Fruit fly (Drosophila melanogaster) whole organism, embryonic: ENCODE measurements around the gene meigo.

ENCODE experiments used
- Atf6 ChIP-seq: fragments of 200-800 bp; sonication (Bioruptor generic); IDR thresholded peaks from 2 replicates; pipeline ENCODE4 v1.3.6; 2022; ENCODE audit warnings: missing biosample characterization, missing genetic modification characterization
- CG10565 ChIP-seq: fragments of 200-800 bp; sonication (Bioruptor generic); optimal IDR thresholded peaks from 3 replicates; lab custom pipeline; 2016; ENCODE audit warnings: missing biosample characterization, mild to moderate bottlenecking, missing genetic modification characterization
- CG12155 ChIP-seq: fragments of 200-800 bp; sonication (Bioruptor generic); optimal IDR thresholded peaks from 3 replicates; lab custom pipeline; 2016; ENCODE audit warnings: missing biosample characterization, missing genetic modification characterization
- CG12219 ChIP-seq: fragments of 200-800 bp; sonication (Bioruptor generic); optimal IDR thresholded peaks from 3 replicates; lab custom pipeline; 2018; ENCODE audit warnings: missing biosample characterization, mild to moderate bottlenecking, missing genetic modification characterization
- CG12744 ChIP-seq: fragments of 200-800 bp; sonication (Bioruptor generic); optimal IDR thresholded peaks from 2 replicates; lab custom pipeline; 2016; ENCODE audit warnings: missing biosample characterization, missing genetic modification characterization
- CG14667 ChIP-seq: fragments of 200-800 bp; sonication (Bioruptor generic); IDR thresholded peaks from 2 replicates; pipeline ENCODE4 v1.3.6; 2022; ENCODE audit warnings: missing biosample characterization, missing genetic modification characterization
- CG17328 ChIP-seq: fragments of 200-800 bp; sonication (Bioruptor generic); IDR thresholded peaks from 2 replicates; pipeline ENCODE4 v1.3.6; 2022; ENCODE audit warnings: missing biosample characterization, missing genetic modification characterization
- CG17802 ChIP-seq: fragments of 200-800 bp; sonication (Bioruptor generic); optimal IDR thresholded peaks from 2 replicates; lab custom pipeline; 2018; ENCODE audit warnings: missing biosample characterization, mild to moderate bottlenecking, missing genetic modification characterization, moderate library complexity
- CG18619 ChIP-seq: fragments of 200-800 bp; sonication (Bioruptor generic); optimal IDR thresholded peaks from 3 replicates; lab custom pipeline; 2017; ENCODE audit warnings: missing biosample characterization, mild to moderate bottlenecking, missing genetic modification characterization
- CG30431 ChIP-seq: fragments of 200-800 bp; sonication (Bioruptor generic); optimal IDR thresholded peaks from 2 replicates; lab custom pipeline; 2017; ENCODE audit warnings: missing biosample characterization, missing genetic modification characterization
- CG31388 ChIP-seq: fragments of 200-800 bp; sonication (Bioruptor generic); optimal IDR thresholded peaks from 2 replicates; lab custom pipeline; 2016; ENCODE audit warnings: missing biosample characterization, missing genetic modification characterization
- CG6854 ChIP-seq: fragments of 200-800 bp; sonication (Bioruptor generic); optimal IDR thresholded peaks from 3 replicates; lab custom pipeline; 2017; ENCODE audit warnings: missing biosample characterization, mild to moderate bottlenecking, missing genetic modification characterization
- CG7928 ChIP-seq: fragments of 200-800 bp; sonication (Bioruptor generic); optimal IDR thresholded peaks from 2 replicates; lab custom pipeline; 2017; ENCODE audit warnings: missing biosample characterization, mild to moderate bottlenecking, missing genetic modification characterization
- CG7963 ChIP-seq: fragments of 200-800 bp; sonication (Bioruptor generic); IDR thresholded peaks from 3 replicates; pipeline ENCODE4 v1.3.6; 2022; ENCODE audit warnings: missing biosample characterization, missing genetic modification characterization; ENCODE audit not compliant: partially characterized antibody
- CG8924 ChIP-seq: fragments of 200-800 bp; optimal IDR thresholded peaks from 3 replicates; lab custom pipeline; 2019; ENCODE audit warnings: missing biosample characterization, mild to moderate bottlenecking, missing genetic modification characterization, moderate library complexity
- Drgx ChIP-seq: fragments of 200-800 bp; sonication (Bioruptor generic); IDR thresholded peaks from 2 replicates; pipeline ENCODE4 v1.3.6; 2022; ENCODE audit warnings: missing biosample characterization, missing genetic modification characterization
- H2.0 ChIP-seq: fragments of 200-800 bp; sonication (Bioruptor generic); IDR thresholded peaks from 2 replicates; pipeline ENCODE4 v1.3.6; 2022; ENCODE audit warnings: missing biosample characterization, missing genetic modification characterization
- Lhr ChIP-seq: fragments of 200-800 bp; sonication (Bioruptor generic); optimal IDR thresholded peaks from 3 replicates; lab custom pipeline; 2017; ENCODE audit warnings: mild to moderate bottlenecking, missing biosample characterization, missing genetic modification reagents, missing genetic modification characterization
- MBD-R2 ChIP-seq: fragments of 200-800 bp; sonication (Bioruptor generic); IDR thresholded peaks from 2 replicates; pipeline ENCODE4 v1.3.6; 2022; ENCODE audit warnings: missing biosample characterization, missing genetic modification characterization
- Mes4 ChIP-seq: fragments of 200-800 bp; sonication (Bioruptor generic); optimal IDR thresholded peaks from 2 replicates; lab custom pipeline; 2016; ENCODE audit warnings: missing biosample characterization, missing genetic modification characterization
- Nf-YA ChIP-seq: fragments of 200-800 bp; sonication (Bioruptor generic); IDR thresholded peaks from 2 replicates; pipeline ENCODE4 v1.3.6; 2022; ENCODE audit warnings: missing biosample characterization, missing genetic modification characterization
- Sry-β ChIP-seq: fragments of 200-800 bp; sonication (Bioruptor generic); optimal IDR thresholded peaks from 2 replicates; lab custom pipeline; 2018; ENCODE audit warnings: missing biosample characterization, mild to moderate bottlenecking, missing genetic modification characterization, moderate library complexity
- Tbp ChIP-seq: fragments of >200 bp; optimal IDR thresholded peaks from 2 replicates; lab custom pipeline; 2018; ENCODE audit warnings: missing biosample characterization, missing genetic modification characterization
- ash1 ChIP-seq: fragments of 200-800 bp; sonication (Bioruptor generic); optimal IDR thresholded peaks from 2 replicates; lab custom pipeline; 2018; ENCODE audit warnings: missing biosample characterization, mild to moderate bottlenecking, missing genetic modification characterization
- ato ChIP-seq: fragments of 200-800 bp; sonication (Bioruptor generic); IDR thresholded peaks from 2 replicates; pipeline ENCODE4 v1.3.6; 2022; ENCODE audit warnings: missing biosample characterization, missing genetic modification characterization; ENCODE audit not compliant: partially characterized antibody
- br ChIP-seq: fragments of >200 bp; optimal IDR thresholded peaks from 2 replicates; lab custom pipeline; 2017
- cad ChIP-seq: fragments of >200 bp; optimal IDR thresholded peaks from 2 replicates; lab custom pipeline; 2017; ENCODE audit warnings: missing biosample characterization, missing genetic modification characterization
- cg ChIP-seq: fragments of 200-800 bp; sonication (Bioruptor generic); optimal IDR thresholded peaks from 3 replicates; lab custom pipeline; 2019; ENCODE audit warnings: missing biosample characterization, mild to moderate bottlenecking, missing genetic modification characterization, moderate library complexity
- chn ChIP-seq: fragments of 200-800 bp; sonication (Bioruptor generic); optimal IDR thresholded peaks from 2 replicates; lab custom pipeline; 2016; ENCODE audit warnings: missing biosample characterization, missing genetic modification characterization
- cwo ChIP-seq: fragments of 200-800 bp; sonication (Bioruptor generic); optimal IDR thresholded peaks from 3 replicates; lab custom pipeline; 2017; ENCODE audit warnings: missing biosample characterization, missing genetic modification characterization, mild to moderate bottlenecking, moderate library complexity, missing genetic modification reagents
- da ChIP-seq: fragments of 200-800 bp; sonication (Bioruptor generic); optimal IDR thresholded peaks from 2 replicates; lab custom pipeline; 2016; ENCODE audit warnings: missing biosample characterization, missing genetic modification characterization
- dysf ChIP-seq: fragments of 200-800 bp; sonication (Bioruptor generic); IDR thresholded peaks from 3 replicates; pipeline ENCODE4 v1.3.6; 2022; ENCODE audit warnings: missing biosample characterization, missing genetic modification characterization
- ems ChIP-seq: fragments of 200-800 bp; sonication (Bioruptor generic); optimal IDR thresholded peaks from 3 replicates; lab custom pipeline; 2016; ENCODE audit warnings: missing biosample characterization, missing genetic modification characterization
- en ChIP-seq: fragments of 200-800 bp; sonication (Bioruptor generic); optimal IDR thresholded peaks from 2 replicates; lab custom pipeline; 2016; ENCODE audit warnings: missing biosample characterization, missing genetic modification characterization
- ewg ChIP-seq: fragments of 200-800 bp; sonication (Bioruptor generic); optimal IDR thresholded peaks from 3 replicates; lab custom pipeline; 2017; ENCODE audit warnings: mild to moderate bottlenecking, missing biosample characterization, missing genetic modification reagents, missing genetic modification characterization
- insv ChIP-seq, 2 experiments: fragments of 200-800 bp; sonication (Bioruptor generic); optimal IDR thresholded peaks; 3 replicates each; lab custom pipeline; 2016 to 2018; ENCODE audit warnings: missing biosample characterization in 2 of 2, missing genetic modification characterization in 2 of 2
- jigr1 ChIP-seq: fragments of 200-800 bp; sonication (Bioruptor generic); IDR thresholded peaks from 3 replicates; pipeline ENCODE4 v1.3.6; 2022; ENCODE audit warnings: missing biosample characterization, missing genetic modification characterization
- kni ChIP-seq: fragments of 200-800 bp; sonication (Bioruptor generic); optimal IDR thresholded peaks from 3 replicates; lab custom pipeline; 2017; ENCODE audit warnings: mild to moderate bottlenecking, missing biosample characterization, missing genetic modification reagents, missing genetic modification characterization
- lilli ChIP-seq: fragments of 200-800 bp; sonication (Bioruptor generic); optimal IDR thresholded peaks from 3 replicates; lab custom pipeline; 2016; ENCODE audit warnings: missing biosample characterization, missing genetic modification characterization
- lola ChIP-seq, 3 experiments: fragments of >200 bp in 2 of 3; fragments of 200-800 bp in 1 of 3; sonication (Bioruptor generic) in 1 of 3; optimal IDR thresholded peaks; 2 replicates each; lab custom pipeline; 2017 to 2019; ENCODE audit warnings: missing biosample characterization in 3 of 3, missing genetic modification characterization in 3 of 3, mild to moderate bottlenecking in 1 of 3, moderate library complexity in 1 of 3
- mam ChIP-seq: fragments of 200-800 bp; sonication (Bioruptor generic); optimal IDR thresholded peaks from 3 replicates; lab custom pipeline; 2016; ENCODE audit warnings: missing biosample characterization, missing genetic modification characterization
- nmo ChIP-seq: fragments of 200-800 bp; sonication (Bioruptor generic); optimal IDR thresholded peaks from 2 replicates; lab custom pipeline; 2018; ENCODE audit warnings: missing biosample characterization, mild to moderate bottlenecking, missing genetic modification characterization, moderate library complexity
- pros ChIP-seq: fragments of 200-800 bp; sonication (Bioruptor generic); optimal IDR thresholded peaks from 3 replicates; lab custom pipeline; 2019; ENCODE audit warnings: missing biosample characterization, mild to moderate bottlenecking, missing genetic modification characterization, moderate library complexity
- scrt ChIP-seq: fragments of 200-800 bp; sonication (Bioruptor generic); optimal IDR thresholded peaks from 2 replicates; lab custom pipeline; 2018; ENCODE audit warnings: missing biosample characterization, mild to moderate bottlenecking, missing genetic modification characterization, moderate library complexity
- sd ChIP-seq: fragments of 200-800 bp; sonication (Bioruptor generic); optimal IDR thresholded peaks from 3 replicates; lab custom pipeline; 2018; ENCODE audit warnings: missing biosample characterization, mild to moderate bottlenecking, missing genetic modification characterization, moderate library complexity
- ssp ChIP-seq: fragments of 200-800 bp; sonication (Bioruptor generic); IDR thresholded peaks from 2 replicates; pipeline ENCODE4 v1.3.6; 2022; ENCODE audit warnings: missing biosample characterization, missing genetic modification characterization
- stc ChIP-seq: fragments of 200-800 bp; sonication (Bioruptor generic); IDR thresholded peaks from 2 replicates; pipeline ENCODE4 v1.3.6; 2022; ENCODE audit warnings: missing biosample characterization, missing genetic modification characterization
- stwl ChIP-seq: fragments of 200-800 bp; sonication (Bioruptor generic); optimal IDR thresholded peaks from 3 replicates; lab custom pipeline; 2018; ENCODE audit warnings: missing biosample characterization, mild to moderate bottlenecking, missing genetic modification characterization, moderate library complexity
- tll ChIP-seq, 2 experiments: fragments of 200-800 bp in 1 of 2; fragments of >200 bp in 1 of 2; sonication (Bioruptor generic) in 1 of 2; optimal IDR thresholded peaks; 2 replicates each; lab custom pipeline; 2017 to 2019; ENCODE audit warnings: missing biosample characterization in 2 of 2, missing genetic modification characterization in 2 of 2, mild to moderate bottlenecking in 1 of 2, moderate library complexity in 1 of 2
- trem ChIP-seq: fragments of 200-800 bp; optimal IDR thresholded peaks from 3 replicates; lab custom pipeline; 2019; ENCODE audit warnings: missing biosample characterization, mild to moderate bottlenecking, missing genetic modification characterization, moderate library complexity

The meigo gene

DNA sequence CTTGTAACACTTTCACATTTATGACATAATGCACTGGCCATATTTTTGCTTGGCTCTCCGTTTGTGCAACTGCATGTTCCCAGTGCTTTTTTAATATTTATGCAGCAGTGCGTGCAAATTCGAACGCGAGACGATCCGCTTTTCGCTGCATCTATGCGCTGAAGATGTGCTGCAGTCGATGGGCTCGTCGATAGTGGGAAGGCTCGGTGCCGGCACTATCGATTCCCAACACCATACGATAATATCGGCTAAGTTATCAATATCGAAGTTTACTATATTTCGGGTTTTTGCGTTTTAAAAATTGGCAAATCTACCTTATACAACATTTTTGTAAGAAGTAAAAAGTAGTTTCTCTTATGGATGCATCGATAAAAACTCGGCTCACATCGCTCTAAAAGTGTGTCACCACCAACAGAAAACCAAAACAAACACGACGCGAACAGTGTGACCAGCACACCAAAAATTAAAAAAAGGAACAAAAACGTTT lies 40.4 kb upstream of the meigo start, which contains the start of gene RhoGAP93B (continued):
- TF ChIP-seq CG18619 (GFP tag; lab: Kevin White, UChicago), result peak; percentile 58
- TF ChIP-seq tll (GFP tag; optimal IDR thresholded peaks at IDR 0.05; lab: Kevin White, UChicago), result peak in 1 of 2 experiments; percentile 29
- TF ChIP-seq CG31388 (GFP tag; lab: Kevin White, UChicago), result no peak
- peak; percentile 92 for TF ChIP-seq Atf6 (GFP tag; lab: Robert Waterston, UW)
- TF ChIP-seq Lhr (GFP tag; lab: Kevin White, UChicago), result peak; percentile 94
- TF ChIP-seq H2.0 (GFP tag; lab: Robert Waterston, UW), result peak; percentile 78
- TF ChIP-seq nmo (GFP tag; lab: Kevin White, UChicago), result peak; percentile 93
- peak; percentile 69 for TF ChIP-seq jigr1 (GFP tag; lab: Robert Waterston, UW)
- peak; percentile 86 for TF ChIP-seq ems (GFP tag; lab: Kevin White, UChicago)
- no peak for TF ChIP-seq CG10565
- TF ChIP-seq cad (GFP tag; lab: Kevin White, UChicago), result no peak
- no peak for TF ChIP-seq pros (GFP tag; lab: Kevin White, UChicago)
- TF ChIP-seq cwo, result peak; percentile 71
- TF ChIP-seq Mes4, result peak; percentile 81
- TF ChIP-seq lilli (GFP tag; lab: Kevin White, UChicago), result peak; percentile 91
- TF ChIP-seq insv (GFP tag; optimal IDR thresholded peaks at IDR 0.05; lab: Kevin White, UChicago), result peak in 1 of 2 experiments; percentile 59
- TF ChIP-seq CG8924 (tag; lab: Kevin White, UChicago), result peak; percentile 82
- peak; percentile 24 for TF ChIP-seq cg (GFP tag; lab: Kevin White, UChicago)
- no peak for TF ChIP-seq Tbp (GFP tag; lab: Kevin White, UChicago)
- peak in 1 of 3 experiments; percentile 78 for TF ChIP-seq lola (GFP tag; optimal IDR thresholded peaks at IDR 0.05; lab: Kevin White, UChicago)
- no peak for TF ChIP-seq ash1
- TF ChIP-seq en (GFP tag; lab: Kevin White, UChicago), result peak; percentile 55
- peak; percentile 86 for TF ChIP-seq Nf-YA
- TF ChIP-seq scrt (GFP tag; lab: Kevin White, UChicago), result no peak
- peak; percentile 46 for TF ChIP-seq CG6854 (GFP tag; lab: Kevin White, UChicago)
- TF ChIP-seq CG7928 (GFP tag; lab: Kevin White, UChicago), result peak; percentile 44
- peak; percentile 37 for TF ChIP-seq ewg
- TF ChIP-seq CG12219 (GFP tag; lab: Kevin White, UChicago), result peak; percentile 8
- TF ChIP-seq CG30431, result peak; percentile 39
- no peak for TF ChIP-seq sd (tag; lab: Kevin White, UChicago)
- peak; percentile 96 for TF ChIP-seq MBD-R2 (GFP tag; lab: Robert Waterston, UW)
- TF ChIP-seq CG12744, result peak; percentile 74
- peak; percentile 88 for TF ChIP-seq dysf (GFP tag; lab: Robert Waterston, UW)
- TF ChIP-seq ato (GFP tag; lab: Robert Waterston, UW), result peak; percentile 99
- peak; percentile 99 for TF ChIP-seq CG7963 (GFP tag; lab: Robert Waterston, UW)
- TF ChIP-seq da (GFP tag; lab: Kevin White, UChicago), result peak; percentile 74
- peak; percentile 91 for TF ChIP-seq mam (GFP tag; lab: Kevin White, UChicago)
- peak; percentile 72 for TF ChIP-seq kni (GFP tag; lab: Kevin White, UChicago)
- TF ChIP-seq CG12155 (GFP tag; lab: Kevin White, UChicago), result peak; percentile 79
- peak; percentile 90 for TF ChIP-seq ssp
- peak; percentile 88 for TF ChIP-seq CG17328 (GFP tag; lab: Robert Waterston, UW)
- peak; percentile 86 for TF ChIP-seq chn
- TF ChIP-seq CG17802, result peak; percentile 49
- no peak for TF ChIP-seq br
- peak; percentile 17 for TF ChIP-seq Sry-β (GFP tag; lab: Kevin White, UChicago)
- peak; percentile 87 for TF ChIP-seq stwl (tag; lab: Kevin White, UChicago)
- peak; percentile 82 for TF ChIP-seq Drgx
- TF ChIP-seq trem (tag; lab: Kevin White, UChicago), result peak; percentile 89
- TF ChIP-seq stc (GFP tag; lab: Robert Waterston, UW), result peak; percentile 87
- TF ChIP-seq CG14667 (GFP tag; lab: Robert Waterston, UW), result peak; percentile 91
